Worm (Caenorhabditis elegans) whole organism, L4/young adult: Measurements from ENCODE around the gene ndc-80.

ENCODE experiments used
- W03F9.2 ChIP-seq: fragments of 150-350 bp; optimal IDR thresholded peaks from 2 replicates; lab custom pipeline; 2014; ENCODE audit warnings: missing biosample characterization, missing genetic modification characterization
- dao-5 ChIP-seq: sonication (generic microtip); optimal IDR thresholded peaks from 2 replicates; lab custom pipeline; 2016; ENCODE audit warnings: missing genotype, missing genetic modification characterization, moderate library complexity, missing compliant biosample characterization

- TF ChIP-seq W03F9.2 (no peak), dao-5 (tag; lab: Kevin White, UChicago) (no peak)
Observed at ce11 chrIV:10089777-10090176, 3.8 kb downstream of the ndc-80 start, which contains the start of gene ttr-39.
